Worm (Caenorhabditis elegans) whole organism, L3 larva: ENCODE measurements around the gene F13H8.8.
A peak's percentile ranks its signal among the peaks of the same experiment; 100 is the strongest.

Source experiments
- ceh-82 ChIP-seq: fragments of 150-350 bp; optimal IDR thresholded peaks from 2 replicates; lab custom pipeline; 2014; ENCODE audit warnings: missing biosample characterization, missing genetic modification characterization
- egl-5 ChIP-seq: fragments of 150-350 bp; optimal IDR thresholded peaks from 2 replicates; lab custom pipeline; 2017; ENCODE audit warnings: missing biosample characterization, missing genetic modification reagents, missing genetic modification characterization, inconsistent platforms
- fkh-10 ChIP-seq: sonication (generic microtip); optimal IDR thresholded peaks from 2 replicates; lab custom pipeline; 2017; ENCODE audit warnings: missing biosample characterization, missing genetic modification reagents, missing genetic modification characterization
- nfya-1 ChIP-seq: sonication (generic microtip); optimal IDR thresholded peaks from 2 replicates; lab custom pipeline; 2017; ENCODE audit warnings: missing genetic modification characterization, mild to moderate bottlenecking, missing compliant biosample characterization, antibody characterized with exemption, moderate library complexity; ENCODE audit not compliant: insufficient read depth
- nhr-11 ChIP-seq: fragments of 150-350 bp; optimal IDR thresholded peaks from 2 replicates; lab custom pipeline; 2014; ENCODE audit warnings: missing biosample characterization, missing genetic modification characterization
- nhr-12 ChIP-seq: fragments of 150-350 bp; optimal IDR thresholded peaks from 2 replicates; lab custom pipeline; 2014; ENCODE audit warnings: missing biosample characterization, missing genetic modification characterization
- nhr-28 ChIP-seq: fragments of 150-350 bp; optimal IDR thresholded peaks from 2 replicates; lab custom pipeline; 2014; ENCODE audit warnings: missing biosample characterization, missing genetic modification characterization
- pha-4 ChIP-seq: fragments of 150-350 bp; optimal IDR thresholded peaks from 2 replicates; lab custom pipeline; 2014; ENCODE audit warnings: missing biosample characterization, missing genetic modification reagents, missing genetic modification characterization
- unc-62 ChIP-seq: fragments of 150-350 bp; sonication (generic microtip); optimal IDR thresholded peaks from 4 replicates; lab custom pipeline; 2014; ENCODE audit warnings: missing biosample characterization, missing genetic modification reagents, missing genetic modification characterization

DNA sequence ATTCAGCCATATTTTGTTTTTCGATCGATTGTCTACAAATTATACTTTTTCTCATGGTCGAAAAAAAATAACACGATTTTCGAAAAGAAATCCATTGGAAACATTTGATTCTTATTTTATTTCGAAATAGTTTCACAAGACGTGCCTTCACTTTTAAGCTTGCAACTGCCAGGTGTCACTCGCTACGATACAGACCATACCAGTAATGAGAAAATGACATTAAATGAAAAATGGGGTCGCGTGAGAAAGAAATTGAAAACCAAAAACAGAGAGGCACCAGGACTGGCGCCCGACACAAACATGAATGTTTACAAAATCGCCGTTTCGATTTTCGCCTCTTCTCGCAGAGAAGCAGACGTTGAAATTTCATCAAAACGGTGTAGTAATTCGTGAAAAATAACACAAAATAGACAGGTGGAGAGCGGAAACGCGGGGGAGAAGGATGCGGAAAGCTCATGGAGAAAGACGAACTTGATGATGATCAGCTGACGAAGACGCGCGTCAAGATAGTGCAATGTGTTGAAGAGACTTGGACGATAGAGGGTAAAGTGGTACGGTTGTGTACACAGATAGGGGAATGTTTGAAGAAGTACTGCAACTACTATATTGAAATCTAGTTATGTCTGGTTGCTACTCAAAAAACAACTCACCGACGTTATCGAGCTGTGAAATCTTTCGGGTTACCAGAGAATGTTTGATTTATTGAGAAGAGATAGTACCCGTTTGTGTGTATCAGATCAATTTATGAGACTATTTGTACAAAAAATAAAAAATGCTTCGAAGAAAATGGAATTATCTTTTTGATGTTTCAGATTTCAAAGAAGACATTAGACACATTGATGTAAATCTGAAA, 31.6 kb downstream of the F13H8.8 start:
- TF ChIP-seq nhr-28 (tag; lab: Kevin White, UChicago) (no peak), egl-5 (tag; lab: Kevin White, UChicago) (no peak), nhr-11 (no peak), nfya-1 (tag; lab: Kevin White, UChicago) (no peak), fkh-10 (GFP tag; lab: Kevin White, UChicago) (no peak), nhr-12 (tag; lab: Kevin White, UChicago) (no peak), ceh-82 (tag; lab: Kevin White, UChicago) (no peak), pha-4 (tag; lab: Kevin White, UChicago) (peak; percentile 87), unc-62 (GFP tag; lab: Kevin White, UChicago) (no peak)
